Fruit fly (Drosophila melanogaster): ENCODE results near the gene UGP.

UGP gene

DNA sequence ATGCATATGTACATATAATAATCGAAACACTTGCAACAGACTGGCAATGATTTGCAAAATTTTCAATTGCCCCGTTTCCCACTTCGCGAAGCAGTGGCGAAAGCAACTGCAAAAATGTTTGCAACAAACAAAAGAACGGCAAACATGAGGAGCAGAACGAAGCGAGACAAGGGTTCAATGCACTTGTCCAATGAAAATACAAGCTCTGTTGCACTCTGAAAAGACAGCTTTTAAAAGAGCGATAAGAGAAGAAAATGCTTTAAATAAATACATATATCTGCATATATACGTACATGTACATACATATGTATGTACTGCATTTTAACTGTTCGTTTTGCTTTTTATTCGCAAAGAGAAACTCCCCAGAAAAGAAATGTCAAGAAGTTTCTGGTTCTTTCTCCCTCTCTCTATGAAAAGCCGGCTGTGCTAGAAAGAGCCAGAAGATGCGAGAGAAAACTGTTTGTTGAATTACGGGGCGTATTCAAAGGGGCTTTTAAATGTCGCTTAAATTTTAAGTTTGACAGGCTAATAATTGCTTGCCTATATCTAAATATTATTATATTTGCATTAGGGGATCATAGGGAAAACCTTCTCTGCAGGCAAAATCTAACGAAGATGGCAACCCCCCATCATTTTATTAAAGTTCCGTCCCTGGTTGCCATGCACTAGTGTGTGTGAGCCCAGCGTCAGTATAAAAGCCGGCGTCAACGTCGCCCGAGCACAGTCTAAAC lies 24.8 kb upstream of the UGP start, which contains the start of gene Hsp27 (continued):
- TF ChIP-seq CG6163 (GFP tag; IDR thresholded peaks at IDR 0.05) (peak; percentile 100), net (GFP tag; optimal IDR thresholded peaks at IDR 0.05) (peak; percentile 100), Sox14 (GFP tag; optimal IDR thresholded peaks at IDR 0.05) (peak; percentile 100), Sox15 (GFP tag; optimal IDR thresholded peaks at IDR 0.05) (peak; percentile 99), svp (GFP tag) (peak; percentile 100), Lpt (GFP tag; optimal IDR thresholded peaks at IDR 0.05) (peak; percentile 100), CG11294 (GFP tag; IDR thresholded peaks at IDR 0.05) (peak; percentile 100), dsx (GFP tag; optimal IDR thresholded peaks at IDR 0.05; ENCODE audit: poor library complexity, severe bottlenecking) (peak; percentile 99), acj6 (GFP tag; optimal IDR thresholded peaks at IDR 0.05) (peak; percentile 100), Met (GFP tag; optimal IDR thresholded peaks at IDR 0.05) (peak; percentile 100), CG8319 (GFP tag; optimal IDR thresholded peaks at IDR 0.05) (peak; percentile 100), achi (GFP tag; optimal IDR thresholded peaks at IDR 0.05) (peak; percentile 99), CG6808 (GFP tag; optimal IDR thresholded peaks at IDR 0.05) (peak; percentile 99), CG34406 (GFP tag; optimal IDR thresholded peaks at IDR 0.05) (peak; percentile 100), Smox (GFP tag; optimal IDR thresholded peaks at IDR 0.05) (peak; percentile 99), CG3032 (tag; optimal IDR thresholded peaks at IDR 0.05) (peak; percentile 100), Blimp-1 (GFP tag; optimal IDR thresholded peaks at IDR 0.05) (peak; percentile 98), CG11902 (GFP tag; optimal IDR thresholded peaks at IDR 0.05) (peak; percentile 100), Hr4 (GFP tag; optimal IDR thresholded peaks at IDR 0.05) (peak; percentile 100), fd59A (GFP tag; optimal IDR thresholded peaks at IDR 0.05) (peak; percentile 99), lz (GFP tag; optimal IDR thresholded peaks at IDR 0.05) (peak; percentile 100), Hr38 (GFP tag; optimal IDR thresholded peaks at IDR 0.05) (peak; percentile 70), CG1621 (tag; optimal IDR thresholded peaks at IDR 0.05) (peak; percentile 99), OdsH (GFP tag; optimal IDR thresholded peaks at IDR 0.05) (peak; percentile 100), ss (GFP tag; optimal IDR thresholded peaks at IDR 0.05) (peak; percentile 99), CG3919 (GFP tag; optimal IDR thresholded peaks at IDR 0.05) (peak; percentile 100), fd85E (GFP tag; optimal IDR thresholded peaks at IDR 0.05) (peak; percentile 99), CG32006 (GFP tag; optimal IDR thresholded peaks at IDR 0.05) (peak; percentile 100), fkh (GFP tag; optimal IDR thresholded peaks at IDR 0.05) (peak; percentile 98), salr (GFP tag; optimal IDR thresholded peaks at IDR 0.05) (peak; percentile 99 to 100), CG16779 (tag; optimal IDR thresholded peaks at IDR 0.05) (peak; percentile 99), CG8119 (GFP tag; IDR thresholded peaks at IDR 0.05) (peak; percentile 100), vri (GFP tag; optimal IDR thresholded peaks at IDR 0.05) (peak; percentile 99), CG6854 (GFP tag; optimal IDR thresholded peaks at IDR 0.05) (peak; percentile 100), CG10669 (GFP tag; optimal IDR thresholded peaks at IDR 0.05) (peak; percentile 100), CG8632 (GFP tag; optimal IDR thresholded peaks at IDR 0.05) (peak; percentile 100), Ets96B (tag; optimal IDR thresholded peaks at IDR 0.05) (peak; percentile 100), CG31627 (GFP tag; optimal IDR thresholded peaks at IDR 0.05) (peak; percentile 99)

DNA sequence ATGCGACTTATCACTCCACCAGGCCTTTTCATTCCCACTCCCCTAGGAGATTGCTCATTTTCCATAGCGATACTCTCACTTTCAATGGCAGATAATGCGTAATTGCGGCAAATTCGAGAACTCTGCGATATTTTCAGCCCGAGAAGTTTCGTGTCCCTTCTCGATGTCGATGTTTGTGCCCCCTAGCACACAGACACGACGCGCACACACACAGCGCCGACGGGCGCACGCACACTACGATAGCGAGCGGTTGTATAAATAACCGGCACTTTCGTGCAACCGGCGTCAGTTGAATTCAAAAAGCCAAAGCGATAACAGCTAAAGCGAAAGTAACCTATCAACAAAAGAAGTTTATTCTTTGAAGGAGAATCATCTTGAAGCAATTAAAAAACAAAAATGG lies 22.9 kb upstream of the UGP start, which contains the start of gene Hsp23:
Gene Hsp23, plus strand, starts transcription at position 281 of the 400 bp plus-strand sequence.
- peak; percentile 20 for TF ChIP-seq lz (GFP tag; optimal IDR thresholded peaks at IDR 0.05)
- no peak for TF ChIP-seq fd85E (GFP tag; optimal IDR thresholded peaks at IDR 0.05)
- peak; percentile 1 for TF ChIP-seq cyc (GFP tag; optimal IDR thresholded peaks at IDR 0.05)
- TF ChIP-seq CG3919 (GFP tag; optimal IDR thresholded peaks at IDR 0.05): peak; percentile 37
- TF ChIP-seq CG10669 (GFP tag; optimal IDR thresholded peaks at IDR 0.05): peak; percentile 35
- peak; percentile 33 for TF ChIP-seq dsx (GFP tag; optimal IDR thresholded peaks at IDR 0.05; ENCODE audit: poor library complexity, severe bottlenecking)
- no peak for TF ChIP-seq CG31627 (GFP tag; optimal IDR thresholded peaks at IDR 0.05)
- peak; percentile 24 for TF ChIP-seq CG3032 (tag; optimal IDR thresholded peaks at IDR 0.05)
- TF ChIP-seq CG4318 (GFP tag; optimal IDR thresholded peaks at IDR 0.05): no peak
- TF ChIP-seq Sox14 (GFP tag; optimal IDR thresholded peaks at IDR 0.05): peak; percentile 53
- no peak for TF ChIP-seq spab (GFP tag; optimal IDR thresholded peaks at IDR 0.05)
- peak; percentile 22; the same call in 1 of the 3 replicates for TF ChIP-seq CG8119 (GFP tag; IDR thresholded peaks at IDR 0.05)
- TF ChIP-seq CG15336 (GFP tag; IDR thresholded peaks at IDR 0.05): peak; percentile 41; the same call in 1 of the 2 replicates
- no peak for TF ChIP-seq pdm3 (GFP tag; optimal IDR thresholded peaks at IDR 0.05)
- peak; percentile 67 for TF ChIP-seq Eip78C (GFP tag)
- TF ChIP-seq svp (GFP tag): peak; percentile 91
- TF ChIP-seq CG32006 (GFP tag; optimal IDR thresholded peaks at IDR 0.05): no peak
- TF ChIP-seq CG6163 (GFP tag; IDR thresholded peaks at IDR 0.05): peak; percentile 17; the same call in 2 of the 3 replicates
- TF ChIP-seq fkh (GFP tag; optimal IDR thresholded peaks at IDR 0.05): no peak
- peak; percentile 61 for TF ChIP-seq CG6808 (GFP tag; optimal IDR thresholded peaks at IDR 0.05)
- no peak for TF ChIP-seq CG11762 (GFP tag; optimal IDR thresholded peaks at IDR 0.05; ENCODE audit: insufficient read depth)
- TF ChIP-seq CG6276 (GFP tag; optimal IDR thresholded peaks at IDR 0.05): peak; percentile 13
- TF ChIP-seq CG8632 (GFP tag; optimal IDR thresholded peaks at IDR 0.05): no peak
- TF ChIP-seq ss (GFP tag; optimal IDR thresholded peaks at IDR 0.05): peak; percentile 64 to 71
- TF ChIP-seq Met (GFP tag; optimal IDR thresholded peaks at IDR 0.05): peak; percentile 5
- TF ChIP-seq Hr39 (GFP tag; optimal IDR thresholded peaks at IDR 0.05): no peak

Measured in whole organism, prepupa.